Worm (Caenorhabditis elegans): ENCODE results near the gene F56C3.10.

DNA sequence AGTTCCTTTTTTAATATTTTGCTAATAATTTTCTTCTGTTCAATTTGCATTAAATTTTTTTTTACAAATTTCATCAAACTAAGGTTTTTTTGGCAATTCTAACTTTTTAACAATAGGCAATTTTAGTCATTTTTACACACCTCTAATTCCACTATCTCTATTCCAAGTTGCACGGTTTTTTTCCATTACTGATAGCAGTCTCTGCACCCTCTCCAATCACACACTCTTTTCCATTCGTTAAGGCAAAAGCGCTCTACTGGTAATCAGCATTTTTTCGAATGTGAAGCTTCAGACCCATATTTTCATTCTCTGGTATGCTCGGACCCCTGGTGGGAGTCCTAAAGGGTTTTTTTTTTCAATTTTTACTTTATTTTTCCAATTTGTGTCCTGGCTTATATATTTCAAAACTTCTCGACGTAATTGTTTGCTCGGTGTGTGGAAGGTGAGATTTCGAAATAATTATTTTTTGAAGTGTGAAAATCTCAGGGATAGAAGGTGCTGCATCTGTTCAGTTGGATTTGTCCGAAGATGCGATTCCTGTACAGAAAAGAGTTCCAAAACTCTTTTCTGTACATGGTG is 35.4 kb upstream of the F56C3.10 start, which contains the start of the genes F19G12.4 and F19G12.8:
- no peak for TF ChIP-seq hlh-30 (tag; optimal IDR thresholded peaks at IDR 0.05; ENCODE audit: insufficient read depth)
- no peak for TF ChIP-seq unc-39 (tag; optimal IDR thresholded peaks at IDR 0.05)
- TF ChIP-seq pqm-1 (tag; optimal IDR thresholded peaks at IDR 0.05) = peak; percentile 83
- TF ChIP-seq spr-1 (tag; optimal IDR thresholded peaks at IDR 0.05) = no peak
- TF ChIP-seq nhr-77 (tag; optimal IDR thresholded peaks at IDR 0.05) = no peak
- TF ChIP-seq skn-1 (tag; optimal IDR thresholded peaks at IDR 0.05) = no peak
- TF ChIP-seq dpl-1 (GFP tag; optimal IDR thresholded peaks at IDR 0.05) = no peak
- no peak for TF ChIP-seq nhr-11 (tag; optimal IDR thresholded peaks at IDR 0.05)
- no peak for TF ChIP-seq D1046.2 (GFP tag; IDR thresholded peaks at IDR 0.05)
- TF ChIP-seq ama-1 (optimal IDR thresholded peaks at IDR 0.05) = no peak
- no peak for TF ChIP-seq daf-12 (tag; optimal IDR thresholded peaks at IDR 0.05)
- no peak for TF ChIP-seq lsy-2 (tag; optimal IDR thresholded peaks at IDR 0.05)

Measured in whole organism, L4 larva.